Fruit fly (Drosophila melanogaster): ENCODE measurements around the gene Spg7.

Gene Spg7

DNA sequence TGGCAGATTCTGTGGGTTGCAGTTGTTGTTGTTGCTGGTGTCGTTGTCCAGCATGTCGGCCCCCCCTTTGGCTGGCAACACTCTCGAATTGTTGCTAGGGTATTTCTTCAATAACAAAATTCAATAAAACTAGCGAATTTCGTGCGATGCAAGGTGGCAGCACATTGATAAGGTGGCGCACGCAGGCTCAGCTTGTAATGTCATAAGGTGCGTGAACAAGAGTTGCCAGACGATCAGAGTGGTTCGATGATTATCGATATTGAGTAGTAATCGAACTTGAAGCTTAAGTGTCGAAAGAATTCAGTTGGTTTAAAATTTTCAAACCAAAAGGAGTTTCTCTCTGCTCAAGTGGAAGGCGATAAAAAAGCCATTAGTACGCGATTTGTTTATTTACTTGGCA lies 22.1 kb upstream of the Spg7 start, which contains the start of gene CG2701 (continued):
- TF ChIP-seq otp (GFP tag; IDR thresholded peaks at IDR 0.05): no peak
- no peak for TF ChIP-seq E2f1 (GFP tag; IDR thresholded peaks at IDR 0.05)
- no peak for TF ChIP-seq crol (GFP tag; IDR thresholded peaks at IDR 0.05)
- no peak for TF ChIP-seq CG7745 (tag; optimal IDR thresholded peaks at IDR 0.05)
- peak; percentile 64 for TF ChIP-seq CG14860 (GFP tag; IDR thresholded peaks at IDR 0.05; ENCODE audit: partially characterized antibody)
- no peak for TF ChIP-seq Gsc (GFP tag; IDR thresholded peaks at IDR 0.05)
- TF ChIP-seq CG8944 (GFP tag; optimal IDR thresholded peaks at IDR 0.05): peak; percentile 24
- TF ChIP-seq CG8290 (GFP tag; optimal IDR thresholded peaks at IDR 0.05): no peak
- TF ChIP-seq CG8290 (tag; optimal IDR thresholded peaks at IDR 0.05): no peak
- TF ChIP-seq Bdp1 (GFP tag; optimal IDR thresholded peaks at IDR 0.05): no peak
- TF ChIP-seq Fer2 (tag; optimal IDR thresholded peaks at IDR 0.05): no peak
- no peak for TF ChIP-seq CG4854 (GFP tag; optimal IDR thresholded peaks at IDR 0.05)
- no peak for TF ChIP-seq salm (tag; optimal IDR thresholded peaks at IDR 0.05)
- no peak for TF ChIP-seq CG8388 (GFP tag; optimal IDR thresholded peaks at IDR 0.05)
- peak; percentile 74 for TF ChIP-seq BEAF-32 (GFP tag; optimal IDR thresholded peaks at IDR 0.05)
- TF ChIP-seq CG15073 (GFP tag; optimal IDR thresholded peaks at IDR 0.05): no peak
- TF ChIP-seq CG6813 (GFP tag; optimal IDR thresholded peaks at IDR 0.05): no peak
- TF ChIP-seq gcm (GFP tag; optimal IDR thresholded peaks at IDR 0.05): no peak
- TF ChIP-seq CG10321 (GFP tag; IDR thresholded peaks at IDR 0.05): no peak
- no peak for TF ChIP-seq NK7.1 (GFP tag; optimal IDR thresholded peaks at IDR 0.05)
- TF ChIP-seq CG13894 (tag; optimal IDR thresholded peaks at IDR 0.05): no peak
- TF ChIP-seq Kr (GFP tag; optimal IDR thresholded peaks at IDR 0.05): no peak
- TF ChIP-seq dysf (GFP tag; IDR thresholded peaks at IDR 0.05): no peak
- TF ChIP-seq MESR4 (GFP tag; optimal IDR thresholded peaks at IDR 0.05): peak; percentile 87
- TF ChIP-seq CG6254 (GFP tag; optimal IDR thresholded peaks at IDR 0.05): no peak
- TF ChIP-seq CG14965 (GFP tag; optimal IDR thresholded peaks at IDR 0.05; ENCODE audit: borderline replicate concordance): no peak
- TF ChIP-seq CG17568 (GFP tag; optimal IDR thresholded peaks at IDR 0.05): no peak
- no peak for TF ChIP-seq lov (optimal IDR thresholded peaks at IDR 0.05)
- TF ChIP-seq lov (GFP tag; IDR thresholded peaks at IDR 0.05): no peak
- TF ChIP-seq CG9817 (tag; optimal IDR thresholded peaks at IDR 0.05): no peak
- no peak for TF ChIP-seq cas (GFP tag; IDR thresholded peaks at IDR 0.05)
- TF ChIP-seq Drgx (GFP tag; IDR thresholded peaks at IDR 0.05): no peak
- TF ChIP-seq CG10979 (tag; optimal IDR thresholded peaks at IDR 0.05): no peak
- TF ChIP-seq CG9727 (GFP tag; optimal IDR thresholded peaks at IDR 0.05): no peak
- no peak for TF ChIP-seq Tbp (GFP tag; optimal IDR thresholded peaks at IDR 0.05)
- TF ChIP-seq vfl (GFP tag; optimal IDR thresholded peaks at IDR 0.05): no peak
- TF ChIP-seq en (GFP tag; optimal IDR thresholded peaks at IDR 0.05): no peak
- no peak for TF ChIP-seq NC2α (GFP tag; optimal IDR thresholded peaks at IDR 0.05)
- TF ChIP-seq CG1603 (tag; optimal IDR thresholded peaks at IDR 0.05): no peak
- no peak for TF ChIP-seq CG31365 (tag; optimal IDR thresholded peaks at IDR 0.05)
- peak; percentile 36 for TF ChIP-seq tin (GFP tag; optimal IDR thresholded peaks at IDR 0.05)
- TF ChIP-seq Xrp1 (GFP tag; IDR thresholded peaks at IDR 0.05): peak; percentile 17; the same call in 1 of the 2 replicates
- TF ChIP-seq CG10209 (GFP tag; optimal IDR thresholded peaks at IDR 0.05): no peak
- TF ChIP-seq CG18764 (GFP tag; optimal IDR thresholded peaks at IDR 0.05): no peak
- TF ChIP-seq CG18599 (GFP tag; optimal IDR thresholded peaks at IDR 0.05): no peak
- TF ChIP-seq CG7963 (GFP tag; IDR thresholded peaks at IDR 0.05; ENCODE audit: partially characterized antibody): peak; percentile 59; the same call in 2 of the 3 replicates
- no peak for TF ChIP-seq Hr3 (GFP tag; optimal IDR thresholded peaks at IDR 0.05)
- no peak for TF ChIP-seq CG4360 (GFP tag; IDR thresholded peaks at IDR 0.05)
- TF ChIP-seq mirr (GFP tag; optimal IDR thresholded peaks at IDR 0.05): peak; percentile 24
- TF ChIP-seq al (GFP tag; IDR thresholded peaks at IDR 0.05): no peak
- TF ChIP-seq CG13424 (tag; optimal IDR thresholded peaks at IDR 0.05): no peak
- no peak for TF ChIP-seq CG1024 (GFP tag; IDR thresholded peaks at IDR 0.05)

Data from whole organism, embryonic.